Fruit fly (Drosophila melanogaster): ENCODE measurements around the gene Teh4.

Gene Teh4

dm6 chr3L:4193730-4194649, 15.9 kb upstream of the Teh4 start, which contains the start of gene CG43367 (continued):
- TF ChIP-seq Eip74EF (GFP tag; optimal IDR thresholded peaks at IDR 0.05): no peak
- TF ChIP-seq zf30C (GFP tag; optimal IDR thresholded peaks at IDR 0.05): no peak
- TF ChIP-seq tll (GFP tag; optimal IDR thresholded peaks at IDR 0.05): peak in 1 of 2 experiments; percentile 34
- no peak for TF ChIP-seq sc (optimal IDR thresholded peaks at IDR 0.05)
- TF ChIP-seq sc (GFP tag; optimal IDR thresholded peaks at IDR 0.05): no peak
- TF ChIP-seq ERR (GFP tag; optimal IDR thresholded peaks at IDR 0.05): no peak
- no peak for TF ChIP-seq sima (GFP tag; optimal IDR thresholded peaks at IDR 0.05)
- TF ChIP-seq E2f2 (GFP tag; IDR thresholded peaks at IDR 0.05): peak; percentile 97
- no peak for TF ChIP-seq bbx (GFP tag; IDR thresholded peaks at IDR 0.05; ENCODE audit: partially characterized antibody)
- TF ChIP-seq CG42726 (GFP tag; IDR thresholded peaks at IDR 0.05; ENCODE audit: partially characterized antibody): 0 out of 2 replicates have a peak, but pooled peaks have one; percentile 29
- peak; percentile 11; the same call in 1 of the 2 replicates for TF ChIP-seq stc (GFP tag; IDR thresholded peaks at IDR 0.05)
- TF ChIP-seq mirr (GFP tag; optimal IDR thresholded peaks at IDR 0.05): no peak
- TF ChIP-seq CG17802 (tag; optimal IDR thresholded peaks at IDR 0.05): no peak
- TF ChIP-seq fu2 (GFP tag; optimal IDR thresholded peaks at IDR 0.05): peak; percentile 4
- no peak for TF ChIP-seq D19B (GFP tag; optimal IDR thresholded peaks at IDR 0.05)
- peak; percentile 94 to 98 for TF ChIP-seq crp (GFP tag; optimal IDR thresholded peaks at IDR 0.05)
- TF ChIP-seq CG1647 (GFP tag; optimal IDR thresholded peaks at IDR 0.05): no peak
- TF ChIP-seq Elba2 (GFP tag; optimal IDR thresholded peaks at IDR 0.05): peak; percentile 82
- TF ChIP-seq CG17361 (GFP tag; IDR thresholded peaks at IDR 0.05): no peak
- peak; percentile 29 for TF ChIP-seq CG4617 (GFP tag; optimal IDR thresholded peaks at IDR 0.05; ENCODE audit: borderline replicate concordance)
- TF ChIP-seq Hr3 (GFP tag; optimal IDR thresholded peaks at IDR 0.05): no peak
- TF ChIP-seq CG31224 (GFP tag; IDR thresholded peaks at IDR 0.05): no peak
- TF ChIP-seq CG15514 (GFP tag; optimal IDR thresholded peaks at IDR 0.05): peak; percentile 29
- TF ChIP-seq trem (tag; optimal IDR thresholded peaks at IDR 0.05): no peak
- TF ChIP-seq ssp (GFP tag; IDR thresholded peaks at IDR 0.05): no peak
- no peak for TF ChIP-seq CG10959 (GFP tag; IDR thresholded peaks at IDR 0.05)
- no peak for TF ChIP-seq hb (GFP tag; IDR thresholded peaks at IDR 0.05; ENCODE audit: partially characterized antibody)
- 0 out of 2 replicates have a peak, but pooled peaks have one; percentile 22 for TF ChIP-seq Atf6 (GFP tag; IDR thresholded peaks at IDR 0.05)
- peak; percentile 82 for TF ChIP-seq pzg (GFP tag; optimal IDR thresholded peaks at IDR 0.05)
- peak; percentile 39 for TF ChIP-seq lab (GFP tag; optimal IDR thresholded peaks at IDR 0.05)
- TF ChIP-seq Kr (GFP tag; optimal IDR thresholded peaks at IDR 0.05): no peak
- TF ChIP-seq Abd-B (GFP tag; optimal IDR thresholded peaks at IDR 0.05): no peak
- TF ChIP-seq zen2 (GFP tag; IDR thresholded peaks at IDR 0.05; ENCODE audit: partially characterized antibody): no peak
- TF ChIP-seq chm (GFP tag; IDR thresholded peaks at IDR 0.05): 0 out of 2 replicates have a peak, but pooled peaks have one; percentile 11
- no peak for TF ChIP-seq Poxn (GFP tag; IDR thresholded peaks at IDR 0.05)
- TF ChIP-seq amos (GFP tag; IDR thresholded peaks at IDR 0.05; ENCODE audit: partially characterized antibody): no peak; the same call in 1 of the 2 replicates
- TF ChIP-seq aop (GFP tag; IDR thresholded peaks at IDR 0.05): no peak
- peak; percentile 45 for TF ChIP-seq Myb (GFP tag; optimal IDR thresholded peaks at IDR 0.05)
- TF ChIP-seq da (GFP tag; optimal IDR thresholded peaks at IDR 0.05): no peak
- no peak for TF ChIP-seq sisA (GFP tag; IDR thresholded peaks at IDR 0.05)
- no peak for TF ChIP-seq Ets97D (GFP tag; optimal IDR thresholded peaks at IDR 0.05)
- TF ChIP-seq CG32772 (GFP tag; IDR thresholded peaks at IDR 0.05): no peak
- no peak for TF ChIP-seq CG10274 (GFP tag; optimal IDR thresholded peaks at IDR 0.05)
- peak; percentile 8 for TF ChIP-seq nerfin-1 (tag; optimal IDR thresholded peaks at IDR 0.05)
- no peak for TF ChIP-seq CG16779 (GFP tag; IDR thresholded peaks at IDR 0.05)
- no peak for TF ChIP-seq lbe (GFP tag; optimal IDR thresholded peaks at IDR 0.05)
- no peak for TF ChIP-seq CG30431 (GFP tag; optimal IDR thresholded peaks at IDR 0.05)
- no peak for TF ChIP-seq CkIIα-i1 (GFP tag; IDR thresholded peaks at IDR 0.05)

Measured in whole organism, embryonic.